Fruit fly (Drosophila melanogaster) whole organism, embryonic: ENCODE results near the gene CG14454.

Source experiments
- Ada2b ChIP-seq: fragments of 200-800 bp; sonication (Bioruptor generic); IDR thresholded peaks from 2 replicates; pipeline ENCODE4 v1.3.6; 2022; ENCODE audit warnings: missing biosample characterization, missing genetic modification characterization
- Antp ChIP-seq: fragments of 200-800 bp; sonication (Bioruptor generic); optimal IDR thresholded peaks from 3 replicates; lab custom pipeline; 2016; ENCODE audit warnings: missing biosample characterization, missing genetic modification characterization
- C15 ChIP-seq: fragments of 200-800 bp; sonication (Bioruptor generic); IDR thresholded peaks from 3 replicates; pipeline ENCODE4 v1.3.6; 2022; ENCODE audit warnings: missing biosample characterization, missing genetic modification characterization
- CG12391 ChIP-seq: fragments of 200-800 bp; sonication (Bioruptor generic); optimal IDR thresholded peaks from 3 replicates; lab custom pipeline; 2018; ENCODE audit warnings: missing biosample characterization, mild to moderate bottlenecking, missing genetic modification characterization, moderate library complexity
- CG12769 ChIP-seq: fragments of 200-800 bp; sonication (Bioruptor generic); optimal IDR thresholded peaks from 2 replicates; lab custom pipeline; 2019; ENCODE audit warnings: missing biosample characterization, mild to moderate bottlenecking, missing genetic modification characterization, moderate library complexity
- CG13287 ChIP-seq: fragments of 200-800 bp; sonication (Bioruptor generic); IDR thresholded peaks from 2 replicates; pipeline ENCODE4 v1.3.6; 2022; ENCODE audit warnings: missing biosample characterization, missing genetic modification characterization; ENCODE audit not compliant: partially characterized antibody
- CG14860 ChIP-seq: fragments of 200-800 bp; sonication (Bioruptor generic); IDR thresholded peaks from 3 replicates; pipeline ENCODE4 v1.3.6; 2022; ENCODE audit warnings: missing biosample characterization, missing genetic modification characterization; ENCODE audit not compliant: partially characterized antibody
- CG15514 ChIP-seq: fragments of 200-800 bp; sonication (Bioruptor generic); optimal IDR thresholded peaks from 3 replicates; lab custom pipeline; 2017; ENCODE audit warnings: missing biosample characterization, missing genetic modification characterization, mild to moderate bottlenecking, moderate library complexity, missing genetic modification reagents
- CG17359 ChIP-seq: fragments of 200-800 bp; sonication (Bioruptor generic); optimal IDR thresholded peaks from 3 replicates; lab custom pipeline; 2018; ENCODE audit warnings: missing biosample characterization, mild to moderate bottlenecking, missing genetic modification characterization, moderate library complexity
- CG18262 ChIP-seq: fragments of 200-800 bp; optimal IDR thresholded peaks from 3 replicates; lab custom pipeline; 2019; ENCODE audit warnings: missing biosample characterization, mild to moderate bottlenecking, missing genetic modification characterization, moderate library complexity
- CG2120 ChIP-seq: fragments of 200-800 bp; sonication (Bioruptor generic); optimal IDR thresholded peaks from 3 replicates; lab custom pipeline; 2016; ENCODE audit warnings: missing biosample characterization, missing genetic modification characterization
- CG2678 ChIP-seq: fragments of 200-800 bp; sonication (Bioruptor generic); optimal IDR thresholded peaks from 3 replicates; lab custom pipeline; 2019; ENCODE audit warnings: missing biosample characterization, mild to moderate bottlenecking, missing genetic modification characterization, moderate library complexity
- CG30431 ChIP-seq: fragments of 200-800 bp; sonication (Bioruptor generic); optimal IDR thresholded peaks from 2 replicates; lab custom pipeline; 2017; ENCODE audit warnings: missing biosample characterization, missing genetic modification characterization
- CG4328 ChIP-seq: fragments of 200-800 bp; sonication (Bioruptor generic); optimal IDR thresholded peaks from 3 replicates; lab custom pipeline; 2017; ENCODE audit warnings: missing biosample characterization, missing genetic modification reagents, missing genetic modification characterization
- CG7556 ChIP-seq: fragments of 200-800 bp; sonication (Bioruptor generic); optimal IDR thresholded peaks from 2 replicates; lab custom pipeline; 2017; ENCODE audit warnings: missing biosample characterization, mild to moderate bottlenecking, missing genetic modification characterization
- CG9609 ChIP-seq: fragments of 200-800 bp; sonication (Bioruptor generic); optimal IDR thresholded peaks from 3 replicates; lab custom pipeline; 2016; ENCODE audit warnings: missing biosample characterization, missing genetic modification characterization
- CG9727 ChIP-seq: fragments of 200-800 bp; sonication (Bioruptor generic); optimal IDR thresholded peaks from 3 replicates; lab custom pipeline; 2017; ENCODE audit warnings: missing biosample characterization, mild to moderate bottlenecking, missing genetic modification characterization
- Chrac-16 ChIP-seq: fragments of 200-800 bp; sonication (Bioruptor generic); optimal IDR thresholded peaks from 3 replicates; lab custom pipeline; 2016; ENCODE audit warnings: missing biosample characterization, missing genetic modification characterization
- D19A ChIP-seq: fragments of 200-800 bp; optimal IDR thresholded peaks from 3 replicates; lab custom pipeline; 2019; ENCODE audit warnings: missing biosample characterization, mild to moderate bottlenecking, missing genetic modification characterization, moderate library complexity
- Deaf1 ChIP-seq: fragments of 200-800 bp; optimal IDR thresholded peaks from 3 replicates; lab custom pipeline; 2019; ENCODE audit warnings: missing biosample characterization, mild to moderate bottlenecking, missing genetic modification characterization, moderate library complexity
- Dek ChIP-seq: fragments of 200-800 bp; sonication (Bioruptor generic); optimal IDR thresholded peaks from 3 replicates; lab custom pipeline; 2019; ENCODE audit warnings: missing biosample characterization, mild to moderate bottlenecking, missing genetic modification characterization, moderate library complexity
- Dip3 ChIP-seq: fragments of 200-800 bp; sonication (Bioruptor generic); optimal IDR thresholded peaks from 3 replicates; lab custom pipeline; 2016; ENCODE audit warnings: missing biosample characterization, missing genetic modification characterization
- Doc2 ChIP-seq: fragments of 200-800 bp; sonication (Bioruptor generic); IDR thresholded peaks from 2 replicates; pipeline ENCODE4 v1.3.6; 2022; ENCODE audit warnings: missing biosample characterization, missing genetic modification characterization
- Doc3 ChIP-seq: fragments of 200-800 bp; sonication (Bioruptor generic); IDR thresholded peaks from 3 replicates; pipeline ENCODE4 v1.3.6; 2022; ENCODE audit warnings: missing biosample characterization, missing genetic modification characterization; ENCODE audit not compliant: partially characterized antibody
- Ets97D ChIP-seq: fragments of 200-800 bp; sonication (Bioruptor generic); optimal IDR thresholded peaks from 3 replicates; lab custom pipeline; 2016; ENCODE audit warnings: missing biosample characterization, missing genetic modification characterization
- Fer1 ChIP-seq: fragments of 200-800 bp; sonication (Bioruptor generic); optimal IDR thresholded peaks from 2 replicates; lab custom pipeline; 2017; ENCODE audit warnings: missing biosample characterization, mild to moderate bottlenecking, missing genetic modification characterization
- NFAT ChIP-seq: fragments of 200-800 bp; sonication (Bioruptor generic); IDR thresholded peaks from 2 replicates; pipeline ENCODE4 v1.3.6; 2022; ENCODE audit warnings: missing biosample characterization, missing genetic modification characterization
- Ssrp ChIP-seq: fragments of 200-800 bp; sonication (Bioruptor generic); optimal IDR thresholded peaks from 2 replicates; lab custom pipeline; 2018; ENCODE audit warnings: missing biosample characterization, mild to moderate bottlenecking, missing genetic modification characterization, moderate library complexity
- ara ChIP-seq: fragments of 200-800 bp; sonication (Bioruptor generic); IDR thresholded peaks from 2 replicates; pipeline ENCODE4 v1.3.6; 2022; ENCODE audit warnings: missing biosample characterization, missing genetic modification characterization
- ase ChIP-seq: fragments of 200-800 bp; sonication (Bioruptor generic); IDR thresholded peaks from 3 replicates; pipeline ENCODE4 v1.3.6; 2022; ENCODE audit warnings: missing biosample characterization, missing genetic modification characterization
- cg ChIP-seq: fragments of 200-800 bp; sonication (Bioruptor generic); optimal IDR thresholded peaks from 3 replicates; lab custom pipeline; 2019; ENCODE audit warnings: missing biosample characterization, mild to moderate bottlenecking, missing genetic modification characterization, moderate library complexity
- dimm ChIP-seq: fragments of 200-800 bp; sonication (Bioruptor generic); IDR thresholded peaks from 2 replicates; pipeline ENCODE4 v1.3.6; 2022; ENCODE audit warnings: missing biosample characterization, missing genetic modification characterization
- dmrt11E ChIP-seq: fragments of 200-800 bp; sonication (Bioruptor generic); optimal IDR thresholded peaks from 3 replicates; lab custom pipeline; 2018; ENCODE audit warnings: missing biosample characterization, mild to moderate bottlenecking, missing genetic modification characterization, moderate library complexity
- dysf ChIP-seq: fragments of 200-800 bp; sonication (Bioruptor generic); IDR thresholded peaks from 3 replicates; pipeline ENCODE4 v1.3.6; 2022; ENCODE audit warnings: missing biosample characterization, missing genetic modification characterization
- ewg ChIP-seq: fragments of 200-800 bp; sonication (Bioruptor generic); optimal IDR thresholded peaks from 3 replicates; lab custom pipeline; 2017; ENCODE audit warnings: mild to moderate bottlenecking, missing biosample characterization, missing genetic modification reagents, missing genetic modification characterization
- fd96Cb ChIP-seq: fragments of 200-800 bp; sonication (Bioruptor generic); optimal IDR thresholded peaks from 2 replicates; lab custom pipeline; 2018; ENCODE audit warnings: missing biosample characterization, mild to moderate bottlenecking, missing genetic modification characterization, moderate library complexity
- gro ChIP-seq: fragments of 200-800 bp; sonication (Bioruptor generic); optimal IDR thresholded peaks from 2 replicates; lab custom pipeline; 2016; ENCODE audit warnings: missing biosample characterization, missing genetic modification characterization
- gt ChIP-seq: fragments of 200-800 bp; sonication (Bioruptor generic); IDR thresholded peaks from 2 replicates; pipeline ENCODE4 v1.3.6; 2022; ENCODE audit warnings: missing biosample characterization, missing genetic modification characterization
- inv ChIP-seq: fragments of 200-800 bp; sonication (Bioruptor generic); IDR thresholded peaks from 2 replicates; pipeline ENCODE4 v1.3.6; 2022; ENCODE audit warnings: missing biosample characterization, missing genetic modification characterization; ENCODE audit not compliant: partially characterized antibody
- nmo ChIP-seq: fragments of 200-800 bp; sonication (Bioruptor generic); optimal IDR thresholded peaks from 2 replicates; lab custom pipeline; 2018; ENCODE audit warnings: missing biosample characterization, mild to moderate bottlenecking, missing genetic modification characterization, moderate library complexity
- nom ChIP-seq: fragments of 200-800 bp; sonication (Bioruptor generic); optimal IDR thresholded peaks from 2 replicates; lab custom pipeline; 2017; ENCODE audit warnings: missing biosample characterization, missing genetic modification characterization, mild to moderate bottlenecking, moderate library complexity, missing genetic modification reagents
- org-1 ChIP-seq: fragments of 200-800 bp; sonication (Bioruptor generic); optimal IDR thresholded peaks from 2 replicates; lab custom pipeline; 2017; ENCODE audit warnings: missing biosample characterization, missing genetic modification characterization
- otp ChIP-seq: fragments of 200-800 bp; sonication (Bioruptor generic); IDR thresholded peaks from 3 replicates; pipeline ENCODE4, ENCODE4 v1.3.6; 2022; ENCODE audit warnings: missing biosample characterization, missing genetic modification characterization
- pfk ChIP-seq: fragments of 200-800 bp; sonication (Bioruptor generic); optimal IDR thresholded peaks from 2 replicates; lab custom pipeline; 2018; ENCODE audit warnings: missing biosample characterization, mild to moderate bottlenecking, missing genetic modification characterization, moderate library complexity
- run ChIP-seq: fragments of 200-800 bp; sonication (Bioruptor generic); optimal IDR thresholded peaks from 3 replicates; lab custom pipeline; 2018; ENCODE audit warnings: missing biosample characterization, mild to moderate bottlenecking, missing genetic modification characterization
- sens ChIP-seq: fragments of 200-800 bp; sonication (Bioruptor generic); peaks from one replicate; lab custom pipeline; 2016; ENCODE audit warnings: missing biosample characterization, missing genetic modification characterization
- slp2 ChIP-seq: fragments of 200-800 bp; sonication (Bioruptor generic); optimal IDR thresholded peaks from 2 replicates; lab custom pipeline; 2016; ENCODE audit warnings: missing biosample characterization, missing genetic modification characterization
- toy ChIP-seq: fragments of 200-800 bp; sonication (Bioruptor generic); IDR thresholded peaks from 2 replicates; pipeline ENCODE4 v1.3.6; 2022; ENCODE audit warnings: missing biosample characterization, missing genetic modification characterization
- trem ChIP-seq: fragments of 200-800 bp; optimal IDR thresholded peaks from 3 replicates; lab custom pipeline; 2019; ENCODE audit warnings: missing biosample characterization, mild to moderate bottlenecking, missing genetic modification characterization, moderate library complexity
- ttk ChIP-seq: fragments of 200-800 bp; sonication (Bioruptor generic); IDR thresholded peaks from 2 replicates; pipeline ENCODE4 v2.1.2; 2022; ENCODE audit warnings: missing biosample characterization, missing genetic modification characterization
- zfh1 ChIP-seq: fragments of 200-800 bp; sonication (Bioruptor generic); IDR thresholded peaks from 3 replicates; pipeline ENCODE4 v1.3.6; 2022; ENCODE audit warnings: missing biosample characterization, missing genetic modification characterization

The CG14454 gene

dm6 chr3L:22665110-22665509 is 27.2 kb downstream of the CG14454 start (continued):
- TF ChIP-seq CG12391 (tag; lab: Kevin White, UChicago) (no peak), Chrac-16 (GFP tag; lab: Kevin White, UChicago) (peak; percentile 18), Ets97D (GFP tag; lab: Kevin White, UChicago) (no peak), zfh1 (GFP tag; lab: Robert Waterston, UW) (peak; percentile 55; the same call in 1 of the 3 replicates), CG12769 (tag; lab: Kevin White, UChicago) (peak; percentile 44), CG2120 (GFP tag; lab: Kevin White, UChicago) (no peak), CG30431 (GFP tag; lab: Kevin White, UChicago) (peak; percentile 8), Dip3 (GFP tag; lab: Kevin White, UChicago) (no peak), otp (GFP tag; lab: Robert Waterston, UW) (no peak), C15 (GFP tag; lab: Robert Waterston, UW) (no peak), gro (GFP tag; lab: Kevin White, UChicago) (no peak), fd96Cb (peak; percentile 25), Deaf1 (no peak), CG17359 (tag; lab: Kevin White, UChicago) (peak; percentile 43), CG18262 (tag; lab: Kevin White, UChicago) (no peak), dmrt11E (tag; lab: Kevin White, UChicago) (no peak), Antp (GFP tag; lab: Kevin White, UChicago) (no peak), inv (GFP tag; lab: Robert Waterston, UW) (no peak), CG14860 (GFP tag; lab: Robert Waterston, UW) (no peak), Doc2 (GFP tag; lab: Robert Waterston, UW) (no peak), org-1 (GFP tag; lab: Kevin White, UChicago) (peak; percentile 3), ara (GFP tag; lab: Robert Waterston, UW) (0 out of 2 replicates have a peak, but pooled peaks have one; percentile 35), CG13287 (no peak), Fer1 (GFP tag; lab: Kevin White, UChicago) (no peak), nmo (GFP tag; lab: Kevin White, UChicago) (peak; percentile 39), nom (GFP tag; lab: Kevin White, UChicago) (no peak), cg (GFP tag; lab: Kevin White, UChicago) (no peak), dimm (GFP tag; lab: Robert Waterston, UW) (no peak), Dek (tag; lab: Kevin White, UChicago) (no peak), sens (peak; percentile 87), ttk (GFP tag; lab: Robert Waterston, UW) (no peak), CG4328 (no peak), CG7556 (GFP tag; lab: Kevin White, UChicago) (no peak), gt (GFP tag; lab: Robert Waterston, UW) (no peak), CG15514 (GFP tag; lab: Kevin White, UChicago) (no peak), run (tag; lab: Kevin White, UChicago) (no peak), CG2678 (tag; lab: Kevin White, UChicago) (peak; percentile 42), CG9727 (GFP tag; lab: Kevin White, UChicago) (peak; percentile 30), CG9609 (no peak), dysf (peak; percentile 26; the same call in 1 of the 3 replicates), pfk (GFP tag; lab: Kevin White, UChicago) (no peak), ase (GFP tag; lab: Robert Waterston, UW) (no peak), toy (GFP tag; lab: Robert Waterston, UW) (no peak), D19A (tag; lab: Kevin White, UChicago) (peak; percentile 17), trem (tag; lab: Kevin White, UChicago) (peak; percentile 24), NFAT (GFP tag; lab: Robert Waterston, UW) (no peak), slp2 (GFP tag; lab: Kevin White, UChicago) (no peak), ewg (GFP tag; lab: Kevin White, UChicago) (peak; percentile 0), Ssrp (peak; percentile 45), Doc3 (GFP tag; lab: Robert Waterston, UW) (no peak), Ada2b (GFP tag; lab: Robert Waterston, UW) (peak; percentile 13; the same call in 1 of the 2 replicates)
